Worm (Caenorhabditis elegans) whole organism, L1 larva: ENCODE data around the gene hum-6.

Experiments
- C04F5.9 ChIP-seq: sonication (generic microtip); optimal IDR thresholded peaks from 2 replicates; lab custom pipeline; 2016; ENCODE audit warnings: missing genetic modification characterization, missing compliant biosample characterization
- alr-1 ChIP-seq: fragments of 200-800 bp; sonication (Bioruptor generic); optimal IDR thresholded peaks from 2 replicates; lab custom pipeline; 2018; ENCODE audit warnings: borderline replicate concordance, mild to moderate bottlenecking, missing genetic modification characterization, missing compliant biosample characterization
- ama-1 ChIP-seq: fragments of 150-350 bp; optimal IDR thresholded peaks from 2 replicates; lab custom pipeline; 2014
- ceh-82 ChIP-seq, 3 experiments: fragments of 150-350 bp in 1 of 3; sonication (generic microtip) in 2 of 3; optimal IDR thresholded peaks; 2 replicates each; lab custom pipeline; 2014 to 2017; ENCODE audit warnings: missing biosample characterization in 3 of 3, missing genetic modification characterization in 3 of 3
- ceh-90 ChIP-seq: sonication (generic microtip); optimal IDR thresholded peaks from 2 replicates; lab custom pipeline; 2016; ENCODE audit warnings: missing genetic modification characterization, missing compliant biosample characterization
- ces-1 ChIP-seq: fragments of 150-350 bp; optimal IDR thresholded peaks from 2 replicates; lab custom pipeline; 2014; ENCODE audit warnings: missing biosample characterization, missing genetic modification reagents, missing genetic modification characterization
- dsc-1 ChIP-seq: sonication (generic microtip); optimal IDR thresholded peaks from 2 replicates; lab custom pipeline; 2016; ENCODE audit warnings: mild to moderate bottlenecking, missing genetic modification characterization, missing compliant biosample characterization
- efl-1 ChIP-seq, 4 experiments: fragments of 150-350 bp; optimal IDR thresholded peaks in 3 of 4; peaks in 1 of 4; 1 replicate in 1 of 4; 2 replicates in 3 of 4; lab custom pipeline; 2014; ENCODE audit warnings: missing biosample characterization in 2 of 4, missing genetic modification characterization in 2 of 4, missing genetic modification reagents in 2 of 4
- efl-3 ChIP-seq: fragments of 200-800 bp; sonication (Bioruptor generic); optimal IDR thresholded peaks from 2 replicates; lab custom pipeline; 2018; ENCODE audit warnings: mild to moderate bottlenecking, missing genetic modification characterization, missing compliant biosample characterization
- egl-13 ChIP-seq: sonication (generic microtip); optimal IDR thresholded peaks from 2 replicates; lab custom pipeline; 2016; ENCODE audit warnings: missing genotype, missing genetic modification reagents, missing genetic modification characterization, missing compliant biosample characterization
- egl-27 ChIP-seq, 2 experiments: fragments of 150-350 bp in 1 of 2; sonication (generic microtip); optimal IDR thresholded peaks; 3 replicates each; lab custom pipeline; 2017 to 2018; ENCODE audit warnings: missing biosample characterization in 2 of 2, missing genetic modification characterization in 2 of 2, missing genetic modification reagents in 2 of 2
- elt-2 ChIP-seq: sonication (generic microtip); optimal IDR thresholded peaks from 2 replicates; lab custom pipeline; 2016; ENCODE audit warnings: missing genetic modification characterization, mild to moderate bottlenecking, inconsistent platforms, missing compliant biosample characterization, missing genetic modification reagents
- elt-3 ChIP-seq, 6 experiments: fragments of 150-350 bp in 1 of 6; sonication (generic microtip); optimal IDR thresholded peaks; 2 replicates each; lab custom pipeline; 2017 to 2018; ENCODE audit warnings: missing biosample characterization in 6 of 6, missing genetic modification characterization in 6 of 6, inconsistent platforms in 1 of 6
- fkh-10 ChIP-seq: sonication (generic microtip); optimal IDR thresholded peaks from 2 replicates; lab custom pipeline; 2017; ENCODE audit warnings: missing biosample characterization, missing genetic modification reagents, missing genetic modification characterization
- fkh-4 ChIP-seq: sonication (generic microtip); optimal IDR thresholded peaks from 2 replicates; lab custom pipeline; 2016; ENCODE audit warnings: missing compliant biosample characterization, missing genetic modification characterization, borderline replicate concordance
- grh-1 ChIP-seq: fragments of 200-800 bp; sonication (Bioruptor generic); IDR thresholded peaks from 2 replicates; pipeline ENCODE4 v1.3.6; 2022; ENCODE audit warnings: missing genetic modification reagents, missing genetic modification characterization, missing compliant biosample characterization
- isw-1 ChIP-seq: fragments of 200-800 bp; sonication (Bioruptor generic); IDR thresholded peaks from 2 replicates; pipeline ENCODE4 v1.3.6; 2022; ENCODE audit warnings: missing genetic modification characterization, missing compliant biosample characterization
- lin-13 ChIP-seq: fragments of 150-350 bp; optimal IDR thresholded peaks from 2 replicates; lab custom pipeline; 2014; ENCODE audit warnings: missing biosample characterization, missing genetic modification reagents, missing genetic modification characterization
- lin-14 ChIP-seq: fragments of 200-800 bp; sonication (Bioruptor generic); optimal IDR thresholded peaks from 2 replicates; lab custom pipeline; 2018; ENCODE audit warnings: mild to moderate bottlenecking, missing genetic modification characterization, moderate library complexity, missing compliant biosample characterization
- lin-39 ChIP-seq: fragments of 150-350 bp; optimal IDR thresholded peaks from 2 replicates; lab custom pipeline; 2014; ENCODE audit warnings: missing biosample characterization, missing genetic modification reagents, missing genetic modification characterization
- lir-3 ChIP-seq: sonication (generic microtip); optimal IDR thresholded peaks from 2 replicates; lab custom pipeline; 2016; ENCODE audit warnings: mild to moderate bottlenecking, missing genetic modification characterization, moderate library complexity, missing compliant biosample characterization; ENCODE audit not compliant: poor library complexity
- lsy-2 ChIP-seq, 2 experiments: fragments of 150-350 bp; optimal IDR thresholded peaks; 2 replicates each; lab custom pipeline; 2014; ENCODE audit warnings: missing biosample characterization in 2 of 2, missing genetic modification characterization in 2 of 2
- mdl-1 ChIP-seq, 2 experiments: fragments of 150-350 bp; optimal IDR thresholded peaks; 2 replicates each; lab custom pipeline; 2014 to 2017; ENCODE audit warnings: missing biosample characterization in 2 of 2, missing genetic modification characterization in 2 of 2, inconsistent platforms in 1 of 2
- mef-2 ChIP-seq: fragments of 150-350 bp; optimal IDR thresholded peaks from 2 replicates; lab custom pipeline; 2014; ENCODE audit warnings: missing biosample characterization, missing genetic modification characterization
- nhr-19 ChIP-seq: fragments of 200-800 bp; sonication (Bioruptor generic); conservative IDR thresholded peaks from 2 replicates; pipeline ENCODE4 v1.3.6; 2022; ENCODE audit warnings: missing genetic modification characterization, missing compliant biosample characterization
- nhr-20 ChIP-seq: sonication (generic microtip); optimal IDR thresholded peaks from 2 replicates; lab custom pipeline; 2016; ENCODE audit warnings: mild to moderate bottlenecking, missing genetic modification characterization, missing compliant biosample characterization
- nhr-28 ChIP-seq: fragments of 150-350 bp; optimal IDR thresholded peaks from 2 replicates; lab custom pipeline; 2014; ENCODE audit warnings: missing biosample characterization, missing genetic modification characterization
- nhr-71 ChIP-seq: sonication (generic microtip); optimal IDR thresholded peaks from 2 replicates; lab custom pipeline; 2016; ENCODE audit warnings: mild to moderate bottlenecking, missing genetic modification characterization, moderate library complexity, missing compliant biosample characterization
- nhr-85 ChIP-seq: sonication (generic microtip); peaks from one replicate; lab custom pipeline; 2016; ENCODE audit warnings: missing genetic modification characterization, inconsistent platforms, missing compliant biosample characterization
- nhr-90 ChIP-seq: sonication (generic microtip); optimal IDR thresholded peaks from 2 replicates; lab custom pipeline; 2016; ENCODE audit warnings: mild to moderate bottlenecking, missing genetic modification characterization, missing compliant biosample characterization; ENCODE audit not compliant: poor library complexity
- pag-3 ChIP-seq: sonication (generic microtip); optimal IDR thresholded peaks from 2 replicates; lab custom pipeline; 2017; ENCODE audit warnings: missing genetic modification characterization, mild to moderate bottlenecking, missing compliant biosample characterization, antibody characterized with exemption, borderline replicate concordance; ENCODE audit not compliant: insufficient read depth
- pax-3 ChIP-seq: fragments of 200-800 bp; sonication (Bioruptor generic); optimal IDR thresholded peaks from 2 replicates; lab custom pipeline; 2018; ENCODE audit warnings: mild to moderate bottlenecking, missing genetic modification characterization, moderate library complexity, missing compliant biosample characterization
- pqm-1 ChIP-seq: sonication (generic microtip); optimal IDR thresholded peaks from 3 replicates; lab custom pipeline; 2017; ENCODE audit warnings: missing biosample characterization, missing genetic modification characterization
- rnt-1 ChIP-seq: sonication (generic microtip); optimal IDR thresholded peaks from 2 replicates; lab custom pipeline; 2016; ENCODE audit warnings: mild to moderate bottlenecking, missing genetic modification characterization, moderate library complexity, missing compliant biosample characterization
- sox-4 ChIP-seq: sonication (generic microtip); optimal IDR thresholded peaks from 2 replicates; lab custom pipeline; 2016; ENCODE audit warnings: missing genetic modification characterization, missing compliant biosample characterization
- sptf-1 ChIP-seq: fragments of 150-350 bp; optimal IDR thresholded peaks from 2 replicates; lab custom pipeline; 2014; ENCODE audit warnings: missing biosample characterization, missing genetic modification characterization
- swsn-7 ChIP-seq: sonication (generic microtip); optimal IDR thresholded peaks from 2 replicates; lab custom pipeline; 2016; ENCODE audit warnings: missing genetic modification characterization, missing compliant biosample characterization
- unc-62 ChIP-seq: fragments of 150-350 bp; optimal IDR thresholded peaks from 2 replicates; lab custom pipeline; 2014; ENCODE audit warnings: missing biosample characterization, missing genetic modification reagents, missing genetic modification characterization
- unc-86 ChIP-seq: sonication (generic microtip); optimal IDR thresholded peaks from 2 replicates; lab custom pipeline; 2016; ENCODE audit warnings: missing genetic modification characterization, missing compliant biosample characterization
- unc-98 ChIP-seq: fragments of 200-800 bp; sonication (Bioruptor generic); IDR thresholded peaks from 2 replicates; pipeline ENCODE4 v1.3.6; 2022; ENCODE audit warnings: missing genetic modification characterization, missing compliant biosample characterization
- vab-15 ChIP-seq: sonication (generic microtip); optimal IDR thresholded peaks from 2 replicates; lab custom pipeline; 2017; ENCODE audit warnings: missing genotype, mild to moderate bottlenecking, missing genetic modification characterization, missing compliant biosample characterization
- xbp-1 ChIP-seq: sonication (generic microtip); optimal IDR thresholded peaks from 2 replicates; lab custom pipeline; 2016; ENCODE audit warnings: missing genetic modification characterization, missing compliant biosample characterization
- zag-1 ChIP-seq: fragments of 150-350 bp; optimal IDR thresholded peaks from 2 replicates; lab custom pipeline; 2014; ENCODE audit warnings: missing biosample characterization, missing genetic modification characterization
- zip-4 ChIP-seq: fragments of 200-800 bp; sonication (Bioruptor generic); optimal IDR thresholded peaks from 2 replicates; lab custom pipeline; 2018; ENCODE audit warnings: mild to moderate bottlenecking, missing genetic modification characterization, moderate library complexity, missing compliant biosample characterization
- ztf-4 ChIP-seq: fragments of 150-350 bp; optimal IDR thresholded peaks from 2 replicates; lab custom pipeline; 2014; ENCODE audit warnings: missing biosample characterization, missing genetic modification characterization

hum-6 gene

ce11 chrX:2342859-2343258, 40.0 kb downstream of the hum-6 start, which contains the start of gene nlp-23:
Gene nlp-23 (minus strand): TSS chrX:2342959.
- no peak for TF ChIP-seq ceh-90 (tag; lab: Kevin White, UChicago)
- TF ChIP-seq pqm-1 (tag; lab: Kevin White, UChicago): no peak
- no peak for TF ChIP-seq mdl-1 (tag; optimal IDR thresholded peaks at IDR 0.05; lab: Kevin White, UChicago)
- no peak for TF ChIP-seq pax-3 (tag; lab: Kevin White, UChicago)
- TF ChIP-seq ceh-82 (tag; optimal IDR thresholded peaks at IDR 0.05; lab: Kevin White, UChicago): no peak
- no peak for TF ChIP-seq vab-15 (tag; lab: Kevin White, UChicago)
- TF ChIP-seq ama-1 (lab: Kevin White, UChicago): no peak
- TF ChIP-seq nhr-19 (GFP tag; lab: Robert Waterston, UW): no peak
- TF ChIP-seq lin-13 (GFP tag; lab: Kevin White, UChicago): no peak
- no peak for TF ChIP-seq pag-3 (tag; lab: Kevin White, UChicago)
- TF ChIP-seq fkh-10 (GFP tag; lab: Kevin White, UChicago): no peak
- no peak for TF ChIP-seq unc-86 (tag; lab: Kevin White, UChicago)
- TF ChIP-seq dsc-1 (tag; lab: Kevin White, UChicago): no peak
- no peak for TF ChIP-seq nhr-90
- no peak for TF ChIP-seq efl-3 (GFP tag; lab: Kevin White, UChicago)
- TF ChIP-seq isw-1 (GFP tag; lab: Robert Waterston, UW): no peak
- TF ChIP-seq, all 84 proteins: peak for 0

ce11 chrX:2344104-2344503, 41.2 kb downstream of the hum-6 start:
- no peak for TF ChIP-seq elt-3 (tag; optimal IDR thresholded peaks at IDR 0.05; lab: Kevin White, UChicago)
- TF ChIP-seq efl-1 (optimal IDR thresholded peaks at IDR 0.05; lab: Kevin White, UChicago): no peak
- TF ChIP-seq efl-1 (GFP tag; optimal IDR thresholded peaks at IDR 0.05 in 1 of 2; lab: Kevin White, UChicago): peak in 1 of 2 experiments; percentile 78

ce11 chrX:2344666-2345065, 41.8 kb downstream of the hum-6 start, which contains the start of gene nlp-2:
Gene nlp-2 (minus strand): TSS chrX:2344766.
- TF ChIP-seq alr-1 (tag; lab: Kevin White, UChicago) (no peak), egl-27 (tag; optimal IDR thresholded peaks at IDR 0.05; lab: Kevin White, UChicago) (no peak)

ce11 chrX:2347962-2348361, 45.1 kb downstream of the hum-6 start:
- TF ChIP-seq nhr-71 (tag; lab: Kevin White, UChicago) (peak; percentile 85), nhr-28 (tag; lab: Kevin White, UChicago) (no peak), alr-1 (tag; lab: Kevin White, UChicago) (no peak), lin-14 (GFP tag; lab: Kevin White, UChicago) (peak; percentile 76), C04F5.9 (tag; lab: Kevin White, UChicago) (no peak), lin-39 (tag; lab: Kevin White, UChicago) (peak; percentile 72), elt-2 (no peak), ztf-4 (tag; lab: Kevin White, UChicago) (peak; percentile 43), lsy-2 (tag; optimal IDR thresholded peaks at IDR 0.05; lab: Kevin White, UChicago) (peak; percentile 42 to 61), grh-1 (GFP tag; lab: Robert Waterston, UW) (no peak), sptf-1 (no peak), mef-2 (tag; lab: Kevin White, UChicago) (peak; percentile 88), ces-1 (GFP tag; lab: Kevin White, UChicago) (no peak), nhr-85 (tag; lab: Kevin White, UChicago) (no peak), sox-4 (tag; lab: Kevin White, UChicago) (no peak), unc-62 (GFP tag; lab: Kevin White, UChicago) (no peak), fkh-4 (tag; lab: Kevin White, UChicago) (no peak), pag-3 (tag; lab: Kevin White, UChicago) (peak; percentile 3), xbp-1 (tag; lab: Kevin White, UChicago) (no peak), unc-98 (GFP tag; lab: Robert Waterston, UW) (no peak), lir-3 (peak; percentile 14), swsn-7 (no peak), egl-13 (peak; percentile 38), zag-1 (tag; lab: Kevin White, UChicago) (no peak), lin-13 (GFP tag; lab: Kevin White, UChicago) (no peak), zip-4 (GFP tag; lab: Kevin White, UChicago) (no peak), vab-15 (tag; lab: Kevin White, UChicago) (no peak), nhr-19 (GFP tag; lab: Robert Waterston, UW) (peak; percentile 61), nhr-20 (tag; lab: Kevin White, UChicago) (peak; percentile 34), rnt-1 (tag; lab: Kevin White, UChicago) (peak; percentile 84)
